Worm (Caenorhabditis elegans) whole organism, late embryonic: Measurements from ENCODE around the gene srv-30.

Source experiments
- F13H6.1 ChIP-seq: sonication (generic microtip); optimal IDR thresholded peaks from 2 replicates; lab custom pipeline; 2016; ENCODE audit warnings: missing genetic modification characterization, missing compliant biosample characterization
- T23F11.4 ChIP-seq: fragments of 200-800 bp; sonication (Bioruptor generic); optimal IDR thresholded peaks from 2 replicates; lab custom pipeline; 2018; ENCODE audit warnings: mild to moderate bottlenecking, missing genetic modification characterization, missing compliant biosample characterization
- Y22D7AL.16 ChIP-seq: sonication (generic microtip); optimal IDR thresholded peaks from 2 replicates; lab custom pipeline; 2016; ENCODE audit warnings: missing genetic modification characterization, missing compliant biosample characterization
- ceh-18 ChIP-seq: sonication (generic microtip); optimal IDR thresholded peaks from 2 replicates; lab custom pipeline; 2016; ENCODE audit warnings: missing genetic modification characterization, missing compliant biosample characterization
- ceh-19 ChIP-seq: fragments of 200-800 bp; sonication (Bioruptor generic); optimal IDR thresholded peaks from 2 replicates; lab custom pipeline; 2018; ENCODE audit warnings: mild to moderate bottlenecking, missing genetic modification characterization, missing compliant biosample characterization
- ceh-22 ChIP-seq: sonication (generic microtip); optimal IDR thresholded peaks from 2 replicates; lab custom pipeline; 2017; ENCODE audit warnings: missing biosample characterization, missing genetic modification characterization
- ceh-24 ChIP-seq: sonication (generic microtip); optimal IDR thresholded peaks from 2 replicates; lab custom pipeline; 2016; ENCODE audit warnings: mild to moderate bottlenecking, missing genetic modification characterization, missing compliant biosample characterization
- ceh-30 ChIP-seq: fragments of 150-350 bp; optimal IDR thresholded peaks from 2 replicates; lab custom pipeline; 2014; ENCODE audit warnings: missing biosample characterization, missing genetic modification characterization
- ceh-34 ChIP-seq: sonication (generic microtip); optimal IDR thresholded peaks from 2 replicates; lab custom pipeline; 2016; ENCODE audit warnings: mild to moderate bottlenecking, missing genetic modification characterization, missing compliant biosample characterization
- ceh-6 ChIP-seq: fragments of 200-800 bp; sonication (Bioruptor generic); optimal IDR thresholded peaks from 2 replicates; lab custom pipeline; 2018; ENCODE audit warnings: mild to moderate bottlenecking, missing genetic modification characterization, missing compliant biosample characterization
- dve-1 ChIP-seq: sonication (generic microtip); optimal IDR thresholded peaks from 2 replicates; lab custom pipeline; 2017; ENCODE audit warnings: antibody characterized with exemption, mild to moderate bottlenecking, missing genetic modification characterization, missing compliant biosample characterization
- elt-2 ChIP-seq: sonication (generic microtip); optimal IDR thresholded peaks from 2 replicates; lab custom pipeline; 2016; ENCODE audit warnings: missing genetic modification reagents, missing genetic modification characterization, missing compliant biosample characterization
- eyg-1 ChIP-seq: sonication (generic microtip); optimal IDR thresholded peaks from 2 replicates; lab custom pipeline; 2016; ENCODE audit warnings: missing genotype, missing genetic modification characterization, missing compliant biosample characterization
- fax-1 ChIP-seq: sonication (generic microtip); optimal IDR thresholded peaks from 2 replicates; lab custom pipeline; 2016; ENCODE audit warnings: missing genotype, missing genetic modification characterization, missing compliant biosample characterization
- fkh-10 ChIP-seq: fragments of 150-350 bp; optimal IDR thresholded peaks from 2 replicates; lab custom pipeline; 2014; ENCODE audit warnings: missing biosample characterization, missing genetic modification reagents, missing genetic modification characterization
- fkh-6 ChIP-seq: sonication (generic microtip); optimal IDR thresholded peaks from 2 replicates; lab custom pipeline; 2016; ENCODE audit warnings: missing genetic modification characterization, missing compliant biosample characterization
- hlh-6 ChIP-seq: sonication (generic microtip); optimal IDR thresholded peaks from 2 replicates; lab custom pipeline; 2016; ENCODE audit warnings: missing genotype, missing genetic modification characterization, missing compliant biosample characterization
- lin-11 ChIP-seq: fragments of 200-800 bp; sonication (Bioruptor generic); optimal IDR thresholded peaks from 2 replicates; lab custom pipeline; 2018; ENCODE audit warnings: mild to moderate bottlenecking, missing genetic modification characterization, missing compliant biosample characterization
- nhr-232 ChIP-seq: sonication (generic microtip); optimal IDR thresholded peaks from 2 replicates; lab custom pipeline; 2016; ENCODE audit warnings: missing genetic modification characterization, missing compliant biosample characterization
- npax-4 ChIP-seq: sonication (generic microtip); optimal IDR thresholded peaks from 2 replicates; lab custom pipeline; 2016; ENCODE audit warnings: missing genetic modification characterization, missing compliant biosample characterization
- pag-3 ChIP-seq: sonication (generic microtip); optimal IDR thresholded peaks from 2 replicates; lab custom pipeline; 2016; ENCODE audit warnings: missing compliant biosample characterization, missing genetic modification characterization, borderline replicate concordance
- pax-1 ChIP-seq: fragments of 150-350 bp; optimal IDR thresholded peaks from 2 replicates; lab custom pipeline; 2014; ENCODE audit warnings: missing biosample characterization, missing genetic modification characterization
- pha-2 ChIP-seq: sonication (generic microtip); optimal IDR thresholded peaks from 2 replicates; lab custom pipeline; 2017; ENCODE audit warnings: mild to moderate bottlenecking, missing genetic modification characterization, missing compliant biosample characterization
- pha-4 ChIP-seq: fragments of 150-350 bp; optimal IDR thresholded peaks from 2 replicates; lab custom pipeline; 2018; ENCODE audit warnings: missing biosample characterization, missing genetic modification reagents, missing genetic modification characterization
- pros-1 ChIP-seq: fragments of 150-350 bp; optimal IDR thresholded peaks from 2 replicates; lab custom pipeline; 2014; ENCODE audit warnings: missing biosample characterization, missing genetic modification reagents, missing genetic modification characterization
- ref-2 ChIP-seq: sonication (generic microtip); optimal IDR thresholded peaks from 2 replicates; lab custom pipeline; 2016; ENCODE audit warnings: missing genetic modification characterization, missing compliant biosample characterization
- rnt-1 ChIP-seq: sonication (generic microtip); optimal IDR thresholded peaks from 2 replicates; lab custom pipeline; 2016; ENCODE audit warnings: missing genetic modification characterization, missing compliant biosample characterization
- sox-2 ChIP-seq: fragments of 200-800 bp; sonication (Bioruptor generic); IDR thresholded peaks from 2 replicates; pipeline ENCODE4 v1.3.6; 2022; ENCODE audit warnings: missing genetic modification reagents, missing genetic modification characterization, missing compliant biosample characterization
- sox-4 ChIP-seq: sonication (generic microtip); optimal IDR thresholded peaks from 2 replicates; lab custom pipeline; 2017; ENCODE audit warnings: mild to moderate bottlenecking, missing genetic modification characterization, inconsistent platforms, missing compliant biosample characterization
- tbx-2 ChIP-seq: sonication (generic microtip); optimal IDR thresholded peaks from 2 replicates; lab custom pipeline; 2016; ENCODE audit warnings: missing genetic modification characterization, missing compliant biosample characterization
- tbx-7 ChIP-seq: sonication (generic microtip); optimal IDR thresholded peaks from 2 replicates; lab custom pipeline; 2016; ENCODE audit warnings: missing genotype, missing genetic modification characterization, missing compliant biosample characterization
- unc-3 ChIP-seq, 2 experiments: fragments of 200-800 bp in 1 of 2; sonication (Bioruptor generic) in 1 of 2; sonication (generic microtip) in 1 of 2; conservative IDR thresholded peaks in 1 of 2; optimal IDR thresholded peaks in 1 of 2; 2 replicates each; pipeline versions ENCODE4 v1.3.6 to Lab custom; 2016 to 2022; ENCODE audit warnings: missing compliant biosample characterization in 2 of 2, missing genetic modification characterization in 2 of 2, missing genetic modification reagents in 1 of 2
- unc-42 ChIP-seq: sonication (generic microtip); optimal IDR thresholded peaks from 2 replicates; lab custom pipeline; 2016; ENCODE audit warnings: missing genotype, missing genetic modification characterization, missing compliant biosample characterization
- unc-55 ChIP-seq: sonication (generic microtip); optimal IDR thresholded peaks from 2 replicates; lab custom pipeline; 2017; ENCODE audit warnings: missing biosample characterization, missing genetic modification reagents, missing genetic modification characterization
- unc-86 ChIP-seq: sonication (generic microtip); optimal IDR thresholded peaks from 2 replicates; lab custom pipeline; 2016; ENCODE audit warnings: missing genetic modification characterization, missing compliant biosample characterization
- zip-5 ChIP-seq: sonication (generic microtip); optimal IDR thresholded peaks from 2 replicates; lab custom pipeline; 2016; ENCODE audit warnings: missing genetic modification characterization, missing compliant biosample characterization
- ztf-16 ChIP-seq: sonication (generic microtip); optimal IDR thresholded peaks from 2 replicates; lab custom pipeline; 2017; ENCODE audit warnings: missing genetic modification characterization, missing compliant biosample characterization

Gene srv-30

ce11 chrIV:6237508-6238227 lies 31.6 kb downstream of the srv-30 start, which contains the start of the genes F58F9.6 and F58F9.8:
Gene F58F9.6 (minus strand): TSS chrIV:6237608.
Gene F58F9.8 (plus strand): TSS chrIV:6238177.
- TF ChIP-seq zip-5 (tag; lab: Kevin White, UChicago) (no peak), tbx-2 (no peak), ceh-6 (GFP tag; lab: Kevin White, UChicago) (no peak), dve-1 (tag; lab: Kevin White, UChicago) (no peak), unc-55 (no peak), ceh-22 (tag; lab: Kevin White, UChicago) (no peak), fkh-6 (tag; lab: Kevin White, UChicago) (no peak), pag-3 (tag; lab: Kevin White, UChicago) (no peak), F13H6.1 (no peak), lin-11 (tag; lab: Kevin White, UChicago) (no peak), ceh-18 (tag; lab: Kevin White, UChicago) (no peak), Y22D7AL.16 (tag; lab: Kevin White, UChicago) (no peak), ztf-16 (no peak), unc-3 (GFP tag; conservative IDR thresholded peaks at IDR 0.05; lab: Robert Waterston, UW) (no peak), unc-3 (tag; optimal IDR thresholded peaks at IDR 0.05; lab: Kevin White, UChicago) (no peak), fkh-10 (GFP tag; lab: Kevin White, UChicago) (no peak), eyg-1 (no peak), hlh-6 (no peak)

ce11 chrIV:6232769-6233290 lies 36.4 kb downstream of the srv-30 start, which contains the start of gene F58F9.3:
Gene F58F9.3 (plus strand): TSS chrIV:6233240.
- TF ChIP-seq sox-2 (GFP tag; lab: Robert Waterston, UW), result no peak
- TF ChIP-seq F13H6.1, result no peak
- TF ChIP-seq pax-1 (tag; lab: Kevin White, UChicago), result no peak
- no peak for TF ChIP-seq pha-2 (tag; lab: Kevin White, UChicago)
- TF ChIP-seq dve-1 (tag; lab: Kevin White, UChicago), result no peak
- TF ChIP-seq nhr-232 (tag; lab: Kevin White, UChicago), result no peak
- TF ChIP-seq pha-4, result no peak
- TF ChIP-seq pros-1 (tag; lab: Kevin White, UChicago), result no peak
- no peak for TF ChIP-seq T23F11.4 (GFP tag; lab: Kevin White, UChicago)
- no peak for TF ChIP-seq sox-4
- TF ChIP-seq ceh-24 (tag; lab: Kevin White, UChicago), result no peak
- no peak for TF ChIP-seq fkh-10 (GFP tag; lab: Kevin White, UChicago)
- no peak for TF ChIP-seq hlh-6
- TF ChIP-seq ceh-19 (GFP tag; lab: Kevin White, UChicago), result no peak
- TF ChIP-seq tbx-2, result no peak

ce11 chrIV:6230560-6231073 lies 38.6 kb downstream of the srv-30 start, which contains the start of gene F58F9.4:
Gene F58F9.4 (plus strand): TSS chrIV:6231023.
- TF ChIP-seq fax-1 (tag; lab: Kevin White, UChicago), result no peak
- no peak for TF ChIP-seq T23F11.4 (GFP tag; lab: Kevin White, UChicago)
- no peak for TF ChIP-seq npax-4 (tag; lab: Kevin White, UChicago)
- TF ChIP-seq unc-3 (GFP tag; conservative IDR thresholded peaks at IDR 0.05; lab: Robert Waterston, UW), result no peak
- TF ChIP-seq unc-3 (tag; optimal IDR thresholded peaks at IDR 0.05; lab: Kevin White, UChicago), result no peak
- TF ChIP-seq ztf-16, result no peak
- TF ChIP-seq hlh-6, result no peak
- TF ChIP-seq tbx-2, result no peak
- no peak for TF ChIP-seq tbx-7 (tag; lab: Kevin White, UChicago)
- no peak for TF ChIP-seq pha-2 (tag; lab: Kevin White, UChicago)
- no peak for TF ChIP-seq unc-42 (tag; lab: Kevin White, UChicago)
- no peak for TF ChIP-seq unc-86 (tag; lab: Kevin White, UChicago)
- TF ChIP-seq pax-1 (tag; lab: Kevin White, UChicago), result no peak
- no peak for TF ChIP-seq ceh-34 (tag; lab: Kevin White, UChicago)
- no peak for TF ChIP-seq Y22D7AL.16 (tag; lab: Kevin White, UChicago)
- no peak for TF ChIP-seq ref-2
- no peak for TF ChIP-seq rnt-1 (tag; lab: Kevin White, UChicago)
- TF ChIP-seq elt-2, result no peak
- no peak for TF ChIP-seq ceh-30 (tag; lab: Kevin White, UChicago)
